Worm (Caenorhabditis elegans): ENCODE measurements around the gene tab-1.

Gene tab-1

DNA sequence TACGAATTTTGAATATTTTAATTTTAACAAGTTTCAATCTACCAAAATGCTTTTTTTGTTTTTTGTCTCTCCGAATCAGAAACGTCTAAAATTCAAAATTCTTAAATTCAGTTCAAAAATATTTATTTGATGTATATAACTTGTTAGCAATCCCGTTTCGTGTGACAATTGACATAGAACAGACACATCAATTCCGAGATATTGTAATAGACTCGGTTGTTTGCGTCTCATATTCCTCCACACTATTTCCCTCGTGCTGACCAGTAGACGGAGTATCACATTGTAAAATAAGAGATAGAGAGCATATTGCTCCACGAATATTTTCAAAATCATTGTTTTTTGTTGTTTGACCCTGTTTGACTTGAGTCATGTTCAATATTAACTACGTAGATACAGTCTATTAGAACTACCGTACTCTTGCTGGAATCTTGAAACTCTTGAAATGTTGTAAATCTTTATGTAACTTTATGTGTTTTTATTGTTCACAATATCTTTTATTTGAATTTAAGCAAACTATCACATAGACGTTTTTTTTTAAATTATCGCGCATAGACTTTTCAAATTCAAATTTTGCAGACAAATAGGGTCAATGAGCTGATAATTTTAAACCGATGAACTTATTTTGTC is 14.3 kb upstream of the tab-1 start, which contains the start of gene T13C2.3:
TSS of gene T13C2.3 (plus strand) at position 577 of the 627 bp plus-strand sequence.
- no peak for TF ChIP-seq W03F9.2 (tag; optimal IDR thresholded peaks at IDR 0.05)
- TF ChIP-seq dao-5 (tag; optimal IDR thresholded peaks at IDR 0.05): no peak
- no peak for TF ChIP-seq him-1 (tag; optimal IDR thresholded peaks at IDR 0.05)

DNA sequence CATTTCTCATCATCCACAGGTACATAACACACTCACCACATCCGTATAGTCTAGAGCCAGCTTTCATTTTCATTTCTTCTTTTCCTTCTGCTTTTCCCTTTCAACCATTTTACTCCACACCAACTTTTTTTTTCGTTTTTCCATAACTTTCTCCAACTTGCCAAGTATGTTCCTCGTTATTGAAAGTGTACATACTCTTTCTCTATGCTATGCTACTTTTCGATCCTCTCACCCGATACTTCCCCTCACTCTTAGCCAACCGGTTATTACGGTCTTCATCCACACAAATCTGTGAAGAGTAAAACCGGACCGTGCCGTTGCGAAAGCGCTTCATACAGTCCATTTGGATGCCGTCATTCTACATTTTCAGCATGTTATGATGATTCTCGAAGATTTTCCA is 11.2 kb upstream of the tab-1 start, which contains the start of gene T13C2.2:
TSS of gene T13C2.2 (plus strand) at position 301 of the 400 bp plus-strand sequence.
- no peak for TF ChIP-seq dao-5 (tag; optimal IDR thresholded peaks at IDR 0.05)
- no peak for TF ChIP-seq W03F9.2 (tag; optimal IDR thresholded peaks at IDR 0.05)
- no peak for TF ChIP-seq him-1 (tag; optimal IDR thresholded peaks at IDR 0.05)

DNA sequence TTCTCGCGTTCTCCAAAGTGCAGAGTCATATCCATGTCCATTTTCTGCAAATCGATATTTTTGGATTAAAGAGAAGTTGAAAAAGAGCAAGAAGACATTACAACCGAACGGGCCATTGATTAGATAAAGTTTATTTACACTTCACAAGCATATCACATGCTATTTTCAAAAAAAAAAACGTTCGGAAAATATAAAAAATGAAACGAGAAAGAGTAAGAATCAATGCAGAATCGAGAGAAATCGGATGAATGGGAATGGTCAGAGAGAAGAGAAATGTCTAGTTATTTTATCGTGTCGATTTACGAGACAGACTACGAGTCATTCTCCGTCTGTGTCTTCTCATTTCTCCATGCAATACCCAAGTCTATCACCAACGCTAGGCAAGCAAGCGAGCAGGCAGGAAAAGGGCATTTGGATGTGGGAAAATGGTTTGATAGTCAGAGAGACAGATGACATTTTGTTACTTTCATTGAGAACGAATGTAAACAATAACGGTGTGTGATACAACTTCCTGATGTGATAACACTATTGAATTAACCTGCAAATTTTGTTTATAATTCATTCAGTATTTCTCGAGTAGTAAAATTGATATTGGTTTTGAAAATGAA is 2.9 kb upstream of the tab-1 start, which contains the start of gene F31E8.4:
TSS of gene F31E8.4 (minus strand) at position 51 of the 608 bp plus-strand sequence.
- TF ChIP-seq W03F9.2 (tag; optimal IDR thresholded peaks at IDR 0.05) (no peak), him-1 (tag; optimal IDR thresholded peaks at IDR 0.05) (no peak), dao-5 (tag; optimal IDR thresholded peaks at IDR 0.05) (no peak)

DNA sequence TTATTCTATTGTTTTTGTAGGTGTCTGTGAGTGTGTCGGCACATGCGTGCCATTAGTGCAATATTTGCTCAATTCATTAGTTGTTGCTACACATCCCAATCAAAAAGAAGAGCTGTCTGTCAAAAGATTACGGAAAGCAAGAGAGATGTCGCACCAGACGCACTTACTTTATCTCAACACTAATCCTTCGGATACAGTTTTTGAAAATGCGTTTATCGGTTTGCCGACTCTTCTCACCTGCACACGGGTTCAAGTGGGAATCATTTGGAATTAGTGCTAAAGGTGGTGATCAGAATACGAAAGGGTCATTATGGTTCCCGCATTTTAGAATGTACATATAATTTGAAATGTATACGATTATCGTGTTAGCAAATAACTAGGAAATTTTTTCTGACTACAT is 1.9 kb upstream of the tab-1 start:
- no peak for TF ChIP-seq W03F9.2 (tag; optimal IDR thresholded peaks at IDR 0.05)
- TF ChIP-seq him-1 (tag; optimal IDR thresholded peaks at IDR 0.05): no peak
- no peak for TF ChIP-seq dao-5 (tag; optimal IDR thresholded peaks at IDR 0.05)

DNA sequence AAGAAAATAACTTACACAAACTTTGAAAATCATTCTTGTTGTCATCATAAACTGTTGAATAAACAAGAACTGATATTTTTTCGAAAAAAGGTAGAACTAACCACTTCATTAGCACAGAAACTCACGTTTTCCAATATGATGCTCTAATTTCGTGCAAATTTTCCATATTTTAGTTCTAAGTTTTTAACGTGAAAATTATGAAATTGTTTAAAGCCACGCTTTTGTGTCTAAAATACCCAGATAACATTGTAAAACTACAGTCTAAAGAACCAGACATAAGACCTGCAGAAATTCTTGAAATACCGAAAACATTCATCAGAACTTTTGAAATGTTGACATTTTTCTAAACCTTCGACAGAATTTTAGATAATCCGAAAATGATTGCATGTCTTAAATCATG is 4.0 kb downstream of the tab-1 start, which contains the start of gene F31E8.5:
TSS of gene F31E8.5 (minus strand) at position 101 of the 400 bp plus-strand sequence.
- no peak for TF ChIP-seq W03F9.2 (tag; optimal IDR thresholded peaks at IDR 0.05)
- TF ChIP-seq him-1 (tag; optimal IDR thresholded peaks at IDR 0.05): no peak
- TF ChIP-seq dao-5 (tag; optimal IDR thresholded peaks at IDR 0.05): no peak

DNA sequence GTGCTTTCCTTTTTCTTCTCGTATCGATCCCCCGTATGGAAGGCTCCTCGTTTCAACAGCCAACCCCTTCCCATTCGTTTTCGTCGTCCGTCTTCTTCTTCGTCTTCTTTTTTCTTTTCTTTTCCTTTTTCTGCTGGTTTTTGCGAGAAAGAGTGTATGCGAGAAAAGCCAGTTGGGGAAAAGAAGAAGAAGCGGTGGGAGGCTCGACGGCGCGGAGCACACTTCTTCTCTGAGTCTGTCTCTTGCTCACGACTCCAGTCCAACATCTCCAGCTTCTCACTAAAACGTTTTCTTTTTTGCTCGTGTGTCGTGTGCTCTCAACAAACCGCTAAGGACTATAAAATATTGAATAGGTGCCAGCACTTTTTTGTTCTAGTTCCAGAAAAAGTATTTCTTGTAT is 5.4 kb downstream of the tab-1 start:
- TF ChIP-seq dao-5 (tag; optimal IDR thresholded peaks at IDR 0.05): no peak
- peak; percentile 80 for TF ChIP-seq him-1 (tag; optimal IDR thresholded peaks at IDR 0.05)

DNA sequence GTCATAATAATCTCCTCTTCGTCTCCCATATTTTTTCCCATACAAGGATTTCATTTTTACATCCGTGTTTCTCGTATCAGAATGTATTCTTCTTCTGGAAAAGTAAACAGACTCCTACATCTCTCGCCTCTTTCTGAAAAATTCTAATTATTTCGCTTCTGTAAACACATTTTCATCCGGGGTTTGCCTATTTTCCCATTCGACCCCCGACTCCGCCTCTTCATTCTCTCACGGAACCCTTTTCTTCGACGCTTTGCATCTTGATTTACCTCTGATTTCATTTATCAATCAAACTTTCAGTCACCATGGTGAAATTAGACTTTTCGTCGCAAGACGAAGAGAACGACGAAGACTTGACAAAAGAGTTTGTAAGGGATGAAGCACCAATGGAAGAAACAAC is 7.5 kb downstream of the tab-1 start, which contains the start of gene snt-1:
TSS of gene snt-1 (plus strand) at position 301 of the 400 bp plus-strand sequence.
- TF ChIP-seq him-1 (tag; optimal IDR thresholded peaks at IDR 0.05): no peak
- TF ChIP-seq W03F9.2 (tag; optimal IDR thresholded peaks at IDR 0.05): no peak
- no peak for TF ChIP-seq dao-5 (tag; optimal IDR thresholded peaks at IDR 0.05)

DNA sequence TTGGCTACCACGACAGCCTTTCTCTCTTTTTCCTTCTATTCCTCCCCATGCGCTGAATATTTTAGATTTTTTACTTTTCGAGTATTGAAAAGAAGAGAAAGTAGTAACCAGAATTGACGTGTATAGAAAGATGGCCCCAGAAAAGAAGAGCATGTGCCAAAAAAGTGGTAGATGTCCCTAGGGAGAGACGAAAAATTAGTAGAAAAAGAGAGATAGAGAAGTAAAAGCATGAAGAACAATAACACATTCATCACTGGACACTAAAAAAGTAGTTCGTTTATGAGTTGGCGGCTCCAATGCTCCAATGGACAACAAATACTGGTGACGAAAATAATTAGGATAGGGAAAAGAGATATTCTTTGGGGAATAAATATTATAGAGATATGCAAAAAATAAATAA is 9.4 kb downstream of the tab-1 start:
- TF ChIP-seq dao-5 (tag; optimal IDR thresholded peaks at IDR 0.05) (no peak), him-1 (tag; optimal IDR thresholded peaks at IDR 0.05) (no peak)

DNA sequence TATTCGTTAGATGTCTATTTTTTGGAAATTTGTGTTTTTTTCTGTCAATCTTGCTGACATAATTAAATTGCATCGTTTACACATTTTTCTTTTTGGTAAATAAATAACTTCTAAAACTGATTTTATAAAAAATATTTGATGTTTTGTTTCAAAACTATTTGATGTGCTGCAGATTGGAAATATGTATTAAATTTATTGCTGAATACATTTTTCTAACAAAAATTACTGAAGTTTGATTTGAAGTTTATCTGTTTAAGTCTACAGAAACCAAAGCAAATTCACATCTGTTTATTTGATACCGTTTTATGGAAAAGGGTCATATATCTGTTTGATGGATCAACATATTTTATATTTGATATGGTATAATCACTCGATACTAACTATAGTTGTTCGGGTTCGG is 13.2 kb downstream of the tab-1 start:
- TF ChIP-seq W03F9.2 (tag; optimal IDR thresholded peaks at IDR 0.05) (no peak), dao-5 (tag; optimal IDR thresholded peaks at IDR 0.05) (no peak), him-1 (tag; optimal IDR thresholded peaks at IDR 0.05) (no peak)

DNA sequence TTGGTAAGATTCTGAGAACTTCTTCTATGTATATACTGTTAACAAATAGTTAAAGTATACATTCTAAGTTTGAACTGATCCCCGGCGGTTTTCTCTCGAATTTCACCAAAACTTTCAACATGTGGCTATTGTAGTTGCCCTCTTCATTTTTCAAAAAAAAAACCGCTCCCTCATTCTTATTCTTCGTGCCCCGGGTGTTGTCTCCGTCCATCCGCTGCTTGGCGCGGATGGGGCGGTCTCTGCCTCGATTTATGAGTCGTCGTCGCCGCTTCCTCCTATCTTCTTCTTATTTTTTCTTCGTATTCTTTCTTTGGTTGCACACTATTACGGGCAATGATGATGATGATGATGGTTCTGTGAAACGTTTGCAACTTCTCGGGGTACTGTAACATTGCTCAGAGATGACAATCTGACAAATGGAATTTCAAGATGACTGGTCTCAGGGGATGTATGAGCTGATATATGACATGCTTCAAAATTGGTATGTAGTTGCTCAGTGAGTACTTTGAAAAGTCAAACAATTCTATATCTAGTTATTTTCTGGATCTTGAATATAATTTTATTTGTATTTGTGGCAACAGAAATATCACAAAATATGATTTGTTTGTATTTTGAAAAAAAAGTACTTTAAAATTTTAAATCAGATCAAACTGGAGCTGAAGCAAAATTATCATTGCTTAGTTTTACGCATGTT is 17.3 kb downstream of the tab-1 start:
- TF ChIP-seq W03F9.2 (tag; optimal IDR thresholded peaks at IDR 0.05) (no peak), him-1 (tag; optimal IDR thresholded peaks at IDR 0.05) (peak; percentile 16)

DNA sequence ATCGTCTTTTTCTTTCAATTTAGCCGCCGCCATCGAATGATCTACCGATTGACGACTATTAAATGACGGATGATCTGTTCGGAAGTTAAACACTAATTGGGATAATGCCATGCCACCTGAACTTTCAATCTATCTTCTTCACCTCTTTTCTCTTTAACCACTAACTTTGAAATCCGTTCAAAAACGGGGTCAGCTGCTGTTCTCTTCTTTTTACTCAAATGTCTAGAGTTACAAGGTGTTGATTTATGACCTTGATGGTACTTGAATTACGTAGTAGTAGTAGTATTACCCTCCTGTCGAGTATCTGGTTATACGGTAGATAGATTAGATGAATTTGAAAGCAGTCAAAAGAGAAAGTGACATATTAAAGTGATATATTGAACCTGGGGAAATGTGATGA is 18.0 kb downstream of the tab-1 start:
- no peak for TF ChIP-seq him-1 (tag; optimal IDR thresholded peaks at IDR 0.05)
- no peak for TF ChIP-seq dao-5 (tag; optimal IDR thresholded peaks at IDR 0.05)
- TF ChIP-seq W03F9.2 (tag; optimal IDR thresholded peaks at IDR 0.05): no peak

DNA sequence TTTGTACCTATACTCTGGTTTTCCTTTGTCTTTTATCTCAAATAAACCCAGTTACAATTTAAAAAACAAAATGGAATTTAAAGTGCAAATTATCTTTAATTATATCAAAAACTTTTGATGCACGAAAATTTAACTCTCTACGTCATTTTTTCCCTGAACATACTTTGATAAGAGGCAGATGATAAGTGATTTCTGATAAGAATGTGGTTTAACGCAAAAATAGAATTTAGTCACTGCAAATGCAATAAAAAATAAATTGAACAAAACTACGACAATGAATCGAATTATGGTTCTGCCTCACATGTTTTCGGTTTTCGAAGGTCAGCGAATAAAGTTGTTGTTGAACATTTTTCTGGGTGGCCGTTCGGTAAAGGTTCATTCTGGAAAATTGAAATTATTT is 18.7 kb downstream of the tab-1 start:
- TF ChIP-seq dao-5 (tag; optimal IDR thresholded peaks at IDR 0.05) (no peak), him-1 (tag; optimal IDR thresholded peaks at IDR 0.05) (no peak)

DNA sequence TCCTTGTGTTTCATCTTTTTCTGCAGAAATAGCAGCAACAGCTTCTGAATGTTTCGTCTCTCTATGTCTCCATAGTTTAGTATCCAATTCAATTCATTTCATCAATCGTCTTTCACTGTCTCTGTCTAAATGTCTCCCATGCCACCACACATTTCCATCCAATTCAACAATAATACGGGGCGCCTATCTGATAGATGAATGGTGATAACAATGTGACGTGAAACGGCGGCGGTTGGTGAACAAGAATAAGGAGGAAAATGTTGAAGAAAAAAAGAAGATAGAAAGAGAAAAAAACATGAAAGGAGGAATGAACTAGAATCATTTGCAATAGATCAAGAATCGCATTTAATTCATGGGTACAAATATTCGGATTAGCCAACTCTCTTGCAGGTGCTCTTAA is 19.2 kb downstream of the tab-1 start:
- TF ChIP-seq dao-5 (tag; optimal IDR thresholded peaks at IDR 0.05) (no peak), him-1 (tag; optimal IDR thresholded peaks at IDR 0.05) (peak; percentile 5)

DNA sequence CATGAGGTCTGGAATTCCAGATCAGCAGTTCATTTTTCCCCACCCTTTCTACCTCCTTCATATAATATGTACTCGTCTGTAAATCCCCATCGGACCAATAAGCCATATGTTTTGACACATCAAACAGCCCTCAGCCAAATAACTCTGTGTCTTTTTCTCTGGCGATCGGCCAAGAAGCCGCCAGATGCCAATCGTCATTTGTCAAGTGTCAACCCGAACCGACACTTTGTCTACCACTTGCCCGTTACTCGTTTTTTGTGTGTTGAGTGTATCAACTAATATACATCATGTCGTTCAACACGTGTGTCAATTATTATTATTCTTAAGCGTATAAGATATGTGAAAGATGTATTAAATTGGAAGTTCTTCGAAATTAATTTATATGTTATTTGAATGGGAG is 20.1 kb downstream of the tab-1 start:
- no peak for TF ChIP-seq dao-5 (tag; optimal IDR thresholded peaks at IDR 0.05)
- no peak for TF ChIP-seq him-1 (tag; optimal IDR thresholded peaks at IDR 0.05)
- TF ChIP-seq W03F9.2 (tag; optimal IDR thresholded peaks at IDR 0.05): no peak
